Fruit fly (Drosophila melanogaster) whole organism, embryonic: Measurements from ENCODE around the gene Plod.

ENCODE experiments used
- ATbp ChIP-seq: fragments of 200-800 bp; sonication (Bioruptor generic); optimal IDR thresholded peaks from 2 replicates; lab custom pipeline; 2017; ENCODE audit warnings: missing biosample characterization, mild to moderate bottlenecking, missing genetic modification characterization, missing genetic modification reagents
- Awh ChIP-seq: fragments of 200-800 bp; sonication (Bioruptor generic); IDR thresholded peaks from 2 replicates; pipeline ENCODE4, ENCODE4 v1.3.6; 2022; ENCODE audit warnings: missing biosample characterization, missing genetic modification characterization
- B-H2 ChIP-seq: fragments of 200-800 bp; sonication (Bioruptor generic); optimal IDR thresholded peaks from 2 replicates; lab custom pipeline; 2018; ENCODE audit warnings: missing biosample characterization, mild to moderate bottlenecking, missing genetic modification characterization
- C15 ChIP-seq: fragments of 200-800 bp; sonication (Bioruptor generic); IDR thresholded peaks from 3 replicates; pipeline ENCODE4 v1.3.6; 2022; ENCODE audit warnings: missing biosample characterization, missing genetic modification characterization
- CG10462 ChIP-seq: fragments of 200-800 bp; sonication (Bioruptor generic); optimal IDR thresholded peaks from 2 replicates; lab custom pipeline; 2016; ENCODE audit warnings: missing biosample characterization, missing genetic modification characterization
- CG10654 ChIP-seq: fragments of 200-800 bp; sonication (Bioruptor generic); optimal IDR thresholded peaks from 2 replicates; lab custom pipeline; 2016; ENCODE audit warnings: missing biosample characterization, missing genetic modification characterization
- CG12942 ChIP-seq: fragments of 200-800 bp; sonication (Bioruptor generic); optimal IDR thresholded peaks from 3 replicates; lab custom pipeline; 2016; ENCODE audit warnings: missing biosample characterization, missing genetic modification characterization
- CG15479 ChIP-seq: fragments of 200-800 bp; sonication (Bioruptor generic); optimal IDR thresholded peaks from 3 replicates; lab custom pipeline; 2019; ENCODE audit warnings: missing biosample characterization, mild to moderate bottlenecking, missing genetic modification characterization, moderate library complexity
- CG30403 ChIP-seq: fragments of 200-800 bp; sonication (Bioruptor generic); optimal IDR thresholded peaks from 3 replicates; lab custom pipeline; 2016; ENCODE audit warnings: missing biosample characterization, missing genetic modification characterization
- CG3163 ChIP-seq: fragments of 200-800 bp; sonication (Bioruptor generic); optimal IDR thresholded peaks from 3 replicates; lab custom pipeline; 2016; ENCODE audit warnings: missing biosample characterization, missing genetic modification characterization
- CG32532 ChIP-seq: fragments of 200-800 bp; sonication (Bioruptor generic); IDR thresholded peaks from 2 replicates; pipeline ENCODE4 v1.3.6; 2022; ENCODE audit warnings: missing biosample characterization, missing genetic modification characterization
- CG33213 ChIP-seq: fragments of 200-800 bp; sonication (Bioruptor generic); optimal IDR thresholded peaks from 3 replicates; lab custom pipeline; 2016; ENCODE audit warnings: missing biosample characterization, missing genetic modification characterization
- CG34224 ChIP-seq: fragments of 200-800 bp; sonication (Bioruptor generic); IDR thresholded peaks from 3 replicates; pipeline ENCODE4 v1.3.6; 2022; ENCODE audit warnings: missing biosample characterization, missing genetic modification characterization; ENCODE audit not compliant: partially characterized antibody
- CG4424 ChIP-seq: fragments of 200-800 bp; sonication (Bioruptor generic); optimal IDR thresholded peaks from 3 replicates; lab custom pipeline; 2016; ENCODE audit warnings: missing biosample characterization, missing genetic modification characterization
- CG4707 ChIP-seq: fragments of 200-800 bp; sonication (Bioruptor generic); optimal IDR thresholded peaks from 2 replicates; lab custom pipeline; 2018; ENCODE audit warnings: missing biosample characterization, mild to moderate bottlenecking, missing genetic modification characterization, moderate library complexity
- CG5245 ChIP-seq: fragments of 200-800 bp; sonication (Bioruptor generic); optimal IDR thresholded peaks from 3 replicates; lab custom pipeline; 2016; ENCODE audit warnings: missing biosample characterization, missing genetic modification characterization
- CG6654 ChIP-seq: fragments of 200-800 bp; sonication (Bioruptor generic); optimal IDR thresholded peaks from 2 replicates; lab custom pipeline; 2017; ENCODE audit warnings: missing biosample characterization, mild to moderate bottlenecking, missing genetic modification characterization
- CG9215 ChIP-seq: fragments of 200-800 bp; sonication (Bioruptor generic); IDR thresholded peaks from 2 replicates; pipeline ENCODE4 v1.3.6; 2022; ENCODE audit warnings: missing biosample characterization, missing genetic modification characterization
- Deaf1 ChIP-seq: fragments of 200-800 bp; optimal IDR thresholded peaks from 3 replicates; lab custom pipeline; 2019; ENCODE audit warnings: missing biosample characterization, mild to moderate bottlenecking, missing genetic modification characterization, moderate library complexity
- E2f1 ChIP-seq: fragments of 200-800 bp; sonication (Bioruptor generic); IDR thresholded peaks from 2 replicates; pipeline ENCODE4 v1.3.6; 2022; ENCODE audit warnings: missing biosample characterization, missing genetic modification characterization
- Hey ChIP-seq: fragments of 200-800 bp; sonication (Bioruptor generic); optimal IDR thresholded peaks from 3 replicates; lab custom pipeline; 2018; ENCODE audit warnings: missing biosample characterization, mild to moderate bottlenecking, missing genetic modification characterization
- Hmx ChIP-seq: fragments of 200-800 bp; sonication (Bioruptor generic); optimal IDR thresholded peaks from 2 replicates; lab custom pipeline; 2016; ENCODE audit warnings: missing biosample characterization, missing genetic modification characterization
- Hr3 ChIP-seq: fragments of 200-800 bp; sonication (Bioruptor generic); optimal IDR thresholded peaks from 3 replicates; lab custom pipeline; 2016; ENCODE audit warnings: missing biosample characterization, missing genetic modification characterization
- Jarid2 ChIP-seq: fragments of 200-800 bp; sonication (Bioruptor generic); optimal IDR thresholded peaks from 3 replicates; lab custom pipeline; 2017; ENCODE audit warnings: mild to moderate bottlenecking, missing biosample characterization, missing genetic modification reagents, missing genetic modification characterization
- Lhr ChIP-seq: fragments of 200-800 bp; sonication (Bioruptor generic); optimal IDR thresholded peaks from 3 replicates; lab custom pipeline; 2017; ENCODE audit warnings: mild to moderate bottlenecking, missing biosample characterization, missing genetic modification reagents, missing genetic modification characterization
- NFAT ChIP-seq: fragments of 200-800 bp; sonication (Bioruptor generic); IDR thresholded peaks from 2 replicates; pipeline ENCODE4 v1.3.6; 2022; ENCODE audit warnings: missing biosample characterization, missing genetic modification characterization
- Tbp ChIP-seq: fragments of >200 bp; optimal IDR thresholded peaks from 2 replicates; lab custom pipeline; 2018; ENCODE audit warnings: missing biosample characterization, missing genetic modification characterization
- ara ChIP-seq: fragments of 200-800 bp; sonication (Bioruptor generic); IDR thresholded peaks from 2 replicates; pipeline ENCODE4 v1.3.6; 2022; ENCODE audit warnings: missing biosample characterization, missing genetic modification characterization
- ato ChIP-seq: fragments of 200-800 bp; sonication (Bioruptor generic); IDR thresholded peaks from 2 replicates; pipeline ENCODE4 v1.3.6; 2022; ENCODE audit warnings: missing biosample characterization, missing genetic modification characterization; ENCODE audit not compliant: partially characterized antibody
- bcd ChIP-seq: fragments of 200-800 bp; sonication (Bioruptor generic); optimal IDR thresholded peaks from 2 replicates; lab custom pipeline; 2017; ENCODE audit warnings: missing biosample characterization, mild to moderate bottlenecking, missing genetic modification characterization
- br ChIP-seq: fragments of >200 bp; optimal IDR thresholded peaks from 2 replicates; lab custom pipeline; 2017
- bsh ChIP-seq, 2 experiments: fragments of 200-800 bp; sonication (Bioruptor generic); optimal IDR thresholded peaks; 2 replicates each; lab custom pipeline; 2017 to 2018; ENCODE audit warnings: mild to moderate bottlenecking in 2 of 2, missing biosample characterization in 2 of 2, missing genetic modification characterization in 2 of 2, moderate library complexity in 1 of 2
- da ChIP-seq: fragments of 200-800 bp; sonication (Bioruptor generic); optimal IDR thresholded peaks from 2 replicates; lab custom pipeline; 2016; ENCODE audit warnings: missing biosample characterization, missing genetic modification characterization
- gcm2 ChIP-seq: fragments of 200-800 bp; sonication (Bioruptor generic); optimal IDR thresholded peaks from 2 replicates; lab custom pipeline; 2016; ENCODE audit warnings: missing biosample characterization, missing genetic modification characterization
- jing ChIP-seq: fragments of 200-800 bp; sonication (Bioruptor generic); optimal IDR thresholded peaks from 2 replicates; lab custom pipeline; 2018; ENCODE audit warnings: missing biosample characterization, mild to moderate bottlenecking, missing genetic modification characterization
- lov ChIP-seq, 2 experiments: fragments of 200-800 bp in 1 of 2; fragments of >200 bp in 1 of 2; sonication (Bioruptor generic) in 1 of 2; IDR thresholded peaks in 1 of 2; optimal IDR thresholded peaks in 1 of 2; 2 replicates in 1 of 2; 3 replicates in 1 of 2; pipeline versions ENCODE4 v1.3.6 to Lab custom; 2017 to 2022; ENCODE audit warnings: missing biosample characterization in 1 of 2, missing genetic modification characterization in 1 of 2
- mam ChIP-seq: fragments of 200-800 bp; sonication (Bioruptor generic); optimal IDR thresholded peaks from 3 replicates; lab custom pipeline; 2016; ENCODE audit warnings: missing biosample characterization, missing genetic modification characterization
- nerfin-1 ChIP-seq: fragments of 200-800 bp; sonication (Bioruptor generic); optimal IDR thresholded peaks from 3 replicates; lab custom pipeline; 2019; ENCODE audit warnings: missing biosample characterization, mild to moderate bottlenecking, missing genetic modification characterization, moderate library complexity
- ranshi ChIP-seq: fragments of 200-800 bp; sonication (Bioruptor generic); IDR thresholded peaks from 2 replicates; pipeline ENCODE4 v1.3.6; 2022; ENCODE audit warnings: missing biosample characterization, missing genetic modification characterization
- run ChIP-seq: fragments of 200-800 bp; sonication (Bioruptor generic); optimal IDR thresholded peaks from 3 replicates; lab custom pipeline; 2018; ENCODE audit warnings: missing biosample characterization, mild to moderate bottlenecking, missing genetic modification characterization
- schlank ChIP-seq: fragments of 200-800 bp; sonication (Bioruptor generic); optimal IDR thresholded peaks from 2 replicates; lab custom pipeline; 2018; ENCODE audit warnings: missing biosample characterization, mild to moderate bottlenecking, missing genetic modification characterization
- scrt ChIP-seq: fragments of 200-800 bp; sonication (Bioruptor generic); optimal IDR thresholded peaks from 2 replicates; lab custom pipeline; 2018; ENCODE audit warnings: missing biosample characterization, mild to moderate bottlenecking, missing genetic modification characterization, moderate library complexity
- sd ChIP-seq: fragments of 200-800 bp; sonication (Bioruptor generic); optimal IDR thresholded peaks from 3 replicates; lab custom pipeline; 2018; ENCODE audit warnings: missing biosample characterization, mild to moderate bottlenecking, missing genetic modification characterization, moderate library complexity
- so ChIP-seq: fragments of 200-800 bp; sonication (Bioruptor generic); IDR thresholded peaks from 3 replicates; pipeline ENCODE4 v1.3.6; 2022; ENCODE audit warnings: missing biosample characterization, missing genetic modification characterization
- tx ChIP-seq: fragments of 200-800 bp; sonication (Bioruptor generic); optimal IDR thresholded peaks from 2 replicates; lab custom pipeline; 2016; ENCODE audit warnings: missing biosample characterization, missing genetic modification characterization
- unc-4 ChIP-seq: fragments of 200-800 bp; sonication (Bioruptor generic); IDR thresholded peaks from 2 replicates; pipeline ENCODE4 v1.3.6; 2022; ENCODE audit warnings: missing biosample characterization, missing genetic modification characterization; ENCODE audit not compliant: partially characterized antibody
- unpg ChIP-seq: fragments of 200-800 bp; sonication (Bioruptor generic); optimal IDR thresholded peaks from 3 replicates; lab custom pipeline; 2018; ENCODE audit warnings: missing biosample characterization, mild to moderate bottlenecking, missing genetic modification characterization, moderate library complexity
- wdn ChIP-seq: fragments of 200-800 bp; sonication (Bioruptor generic); IDR thresholded peaks from 2 replicates; pipeline ENCODE4 v1.3.6; 2022; ENCODE audit warnings: missing biosample characterization, missing genetic modification characterization
- yki ChIP-seq: fragments of >200 bp; optimal IDR thresholded peaks from 3 replicates; lab custom pipeline; 2018

Plod gene

dm6 chr3L:11215244-11216121 is 9.7 kb upstream of the Plod start (continued):
- TF ChIP-seq ATbp (peak; percentile 87), CG4424 (GFP tag; lab: Kevin White, UChicago) (peak; percentile 82), gcm2 (GFP tag; lab: Kevin White, UChicago) (peak; percentile 64), CG12942 (GFP tag; lab: Kevin White, UChicago) (peak; percentile 85), Hr3 (GFP tag; lab: Kevin White, UChicago) (peak; percentile 61), schlank (tag; lab: Kevin White, UChicago) (peak; percentile 86), Lhr (GFP tag; lab: Kevin White, UChicago) (peak; percentile 49), CG6654 (GFP tag; lab: Kevin White, UChicago) (peak; percentile 56), bsh (GFP tag; optimal IDR thresholded peaks at IDR 0.05; lab: Kevin White, UChicago) (peak; percentile 59 to 84), Deaf1 (tag; lab: Kevin White, UChicago) (peak; percentile 56), scrt (GFP tag; lab: Kevin White, UChicago) (peak; percentile 75), Hmx (GFP tag; lab: Kevin White, UChicago) (peak; percentile 63), da (GFP tag; lab: Kevin White, UChicago) (peak; percentile 54), nerfin-1 (tag; lab: Kevin White, UChicago) (peak; percentile 2), CG30403 (peak; percentile 91), E2f1 (peak; percentile 96), lov (optimal IDR thresholded peaks at IDR 0.05; lab: Kevin White, UChicago) (no peak), lov (GFP tag; IDR thresholded peaks at IDR 0.05; lab: Robert Waterston, UW) (peak; percentile 87), CG33213 (GFP tag; lab: Kevin White, UChicago) (peak; percentile 83), CG32532 (GFP tag; lab: Robert Waterston, UW) (peak; percentile 98), CG10654 (GFP tag; lab: Kevin White, UChicago) (peak; percentile 84), yki (lab: Kevin White, UChicago) (peak; percentile 59), sd (peak; percentile 58), jing (no peak), CG10462 (GFP tag; lab: Kevin White, UChicago) (peak; percentile 38), CG5245 (GFP tag; lab: Kevin White, UChicago) (peak; percentile 80), CG3163 (GFP tag; lab: Kevin White, UChicago) (peak; percentile 53), Awh (GFP tag; lab: Robert Waterston, UW) (peak; percentile 93), C15 (peak; percentile 90; the same call in 2 of the 3 replicates), CG15479 (no peak), wdn (GFP tag; lab: Robert Waterston, UW) (peak; percentile 94), CG9215 (peak; percentile 85), run (tag; lab: Kevin White, UChicago) (peak; percentile 52), Hey (peak; percentile 17), Tbp (GFP tag; lab: Kevin White, UChicago) (peak; percentile 44), tx (GFP tag; lab: Kevin White, UChicago) (peak; percentile 82), CG4707 (GFP tag; lab: Kevin White, UChicago) (peak; percentile 71), mam (GFP tag; lab: Kevin White, UChicago) (peak; percentile 87), ato (GFP tag; lab: Robert Waterston, UW) (no peak), so (GFP tag; lab: Robert Waterston, UW) (peak; percentile 82), unc-4 (GFP tag; lab: Robert Waterston, UW) (no peak), unpg (GFP tag; lab: Kevin White, UChicago) (peak; percentile 93), B-H2 (GFP tag; lab: Kevin White, UChicago) (peak; percentile 56), ranshi (GFP tag; lab: Robert Waterston, UW) (peak; percentile 94), Jarid2 (GFP tag; lab: Kevin White, UChicago) (peak; percentile 71), bcd (GFP tag; lab: Kevin White, UChicago) (peak; percentile 84), NFAT (GFP tag; lab: Robert Waterston, UW) (peak; percentile 94), br (lab: Kevin White, UChicago) (no peak), ara (peak; percentile 94), CG34224 (GFP tag; lab: Robert Waterston, UW) (no peak)
